Worm (Caenorhabditis elegans): Measurements from ENCODE around the gene T28A8.5.

Gene T28A8.5

DNA sequence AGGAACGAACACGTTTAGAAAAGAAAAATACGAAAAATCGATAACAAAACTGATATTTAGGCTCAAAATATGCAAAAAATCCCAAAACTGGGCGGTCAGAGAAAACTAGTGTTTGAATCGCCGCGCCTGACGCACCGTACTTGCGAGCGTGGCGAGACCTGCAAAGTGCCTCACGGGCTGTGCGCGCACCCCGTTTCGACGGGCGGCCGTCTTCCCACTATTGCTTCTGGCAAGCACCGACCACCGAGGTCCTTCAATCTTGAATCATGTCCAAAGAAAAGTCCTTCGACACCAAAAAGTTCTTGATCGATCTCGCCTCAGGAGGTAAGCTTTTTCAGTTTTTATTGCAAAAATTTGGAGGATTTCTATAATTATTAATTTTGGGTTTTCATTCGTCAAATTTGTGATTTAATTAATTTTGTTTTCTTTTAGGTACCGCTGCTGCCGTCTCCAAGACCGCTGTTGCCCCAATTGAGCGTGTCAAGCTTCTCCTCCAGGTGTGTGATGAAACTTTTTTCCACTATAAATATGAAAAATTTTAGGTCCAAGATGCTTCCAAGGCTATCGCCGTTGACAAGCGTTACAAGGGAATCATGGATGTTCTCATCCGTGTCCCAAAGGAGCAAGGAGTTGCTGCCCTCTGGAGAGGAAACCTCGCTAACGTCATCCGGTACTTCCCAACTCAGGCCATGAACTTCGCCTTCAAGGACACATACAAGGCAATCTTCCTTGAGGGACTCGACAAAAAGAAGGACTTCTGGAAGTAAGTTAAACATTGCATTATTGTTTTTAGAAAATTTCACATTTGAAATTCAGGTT, 38.3 kb upstream of the T28A8.5 start, which contains the start of gene ant-1.1 (continued):
- TF ChIP-seq unc-3 (GFP tag; conservative IDR thresholded peaks at IDR 0.05) (0 out of 2 replicates have a peak, but pooled peaks have one; percentile 29), unc-3 (tag; optimal IDR thresholded peaks at IDR 0.05) (no peak), unc-42 (tag; optimal IDR thresholded peaks at IDR 0.05) (peak; percentile 77), unc-55 (GFP tag; optimal IDR thresholded peaks at IDR 0.05) (peak; percentile 65), C38D4.7 (GFP tag; optimal IDR thresholded peaks at IDR 0.05) (peak; percentile 7), hlh-30 (tag; optimal IDR thresholded peaks at IDR 0.05; ENCODE audit: insufficient read depth) (peak; percentile 53), K02D7.2 (tag; optimal IDR thresholded peaks at IDR 0.05) (peak; percentile 14), ceh-31 (tag; optimal IDR thresholded peaks at IDR 0.05) (peak; percentile 83), ztf-16 (tag; optimal IDR thresholded peaks at IDR 0.05) (peak; percentile 31)

DNA sequence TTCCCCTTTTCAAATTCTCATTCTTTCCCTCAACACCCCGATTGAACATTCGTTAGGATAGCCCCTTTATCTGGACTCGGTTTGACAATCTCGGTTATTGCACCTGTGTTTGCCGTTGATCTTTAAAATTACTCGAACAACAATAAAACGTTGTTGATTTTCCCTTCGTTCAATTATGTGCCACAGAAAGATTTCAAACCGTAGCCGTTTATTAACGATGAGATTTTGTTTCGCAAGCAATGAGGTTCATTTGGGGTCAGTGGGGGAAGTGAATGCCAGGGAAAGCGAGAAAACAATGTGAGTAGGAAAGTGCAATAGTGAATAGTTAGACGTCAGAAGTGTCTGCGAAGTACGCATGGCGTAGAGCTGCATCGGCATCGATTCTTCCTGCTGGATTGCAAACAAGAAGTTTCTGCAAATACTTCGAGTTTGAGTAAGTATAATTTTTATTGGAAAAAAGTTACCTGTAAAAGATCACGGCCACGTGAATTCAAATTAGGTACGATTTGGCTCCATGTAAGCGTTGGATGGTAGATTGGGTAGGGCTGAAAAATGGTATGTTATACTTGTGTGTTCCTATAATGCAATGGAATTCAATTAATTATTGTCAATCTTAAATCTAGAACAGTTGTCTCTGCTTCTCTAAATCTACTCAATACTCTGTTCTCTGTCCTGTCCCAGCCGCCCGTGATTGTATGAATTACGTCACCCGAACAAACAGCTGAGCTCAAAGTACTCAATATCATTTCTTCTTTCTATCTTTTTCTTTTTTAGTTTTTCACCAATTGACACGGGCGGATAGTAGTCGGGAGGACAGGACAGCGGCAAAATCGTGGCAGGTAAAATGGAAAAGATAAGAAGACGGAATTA, 36.7 kb upstream of the T28A8.5 start, which contains the start of gene kel-3:
TSS of gene kel-3 (plus strand) at position 328 of the 870 bp plus-strand sequence.
- TF ChIP-seq ceh-18 (tag; optimal IDR thresholded peaks at IDR 0.05) (peak; percentile 34), elt-2 (tag; optimal IDR thresholded peaks at IDR 0.05) (peak; percentile 63), ama-1 (optimal IDR thresholded peaks at IDR 0.05) (peak; percentile 85), unc-55 (GFP tag; optimal IDR thresholded peaks at IDR 0.05) (peak; percentile 49), ceh-14 (tag; optimal IDR thresholded peaks at IDR 0.05) (no peak), fkh-6 (tag; optimal IDR thresholded peaks at IDR 0.05) (no peak), pqm-1 (tag; optimal IDR thresholded peaks at IDR 0.05) (peak; percentile 8)

DNA sequence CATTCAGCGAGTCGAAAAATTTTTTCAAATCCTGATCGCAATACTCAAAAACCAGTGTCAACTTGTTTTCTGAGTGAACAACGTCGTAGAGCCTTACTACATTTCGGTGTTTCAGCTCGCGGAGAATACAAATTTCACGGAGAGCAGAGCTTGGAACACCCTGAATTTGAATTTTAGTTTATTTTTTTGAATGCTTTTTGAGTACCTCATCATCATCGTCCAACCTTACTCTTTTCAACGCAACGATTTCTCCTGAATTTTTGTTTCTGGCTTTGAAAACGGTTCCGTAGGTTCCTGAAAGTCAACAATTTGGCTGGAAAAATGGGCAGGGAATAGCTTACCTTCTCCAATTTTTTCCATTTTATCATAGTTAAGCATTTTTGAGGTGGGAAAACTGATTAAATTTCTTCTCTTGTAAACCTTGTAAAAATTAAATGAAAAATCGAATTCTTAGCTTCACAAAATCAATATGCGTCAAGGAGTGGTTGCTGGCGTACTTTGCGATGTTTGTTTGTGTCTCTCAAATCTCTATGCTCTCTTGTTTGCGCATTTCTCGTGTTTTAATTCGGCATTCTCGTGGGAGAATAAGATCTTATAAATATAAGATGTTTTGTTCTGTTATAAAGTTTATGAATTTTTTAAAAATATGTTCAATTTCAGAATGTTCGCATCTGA, 35.4 kb upstream of the T28A8.5 start, which contains the start of gene cdk-5:
TSS of gene cdk-5 (minus strand) at position 425 of the 675 bp plus-strand sequence.
- TF ChIP-seq ceh-2 (tag; optimal IDR thresholded peaks at IDR 0.05) (no peak), pha-2 (tag; optimal IDR thresholded peaks at IDR 0.05) (no peak), lim-6 (tag; optimal IDR thresholded peaks at IDR 0.05) (no peak), nfya-1 (tag; optimal IDR thresholded peaks at IDR 0.05) (peak; percentile 88), K09A11.1 (tag; optimal IDR thresholded peaks at IDR 0.05; ENCODE audit: insufficient read depth) (no peak), ceh-48 (tag; optimal IDR thresholded peaks at IDR 0.05) (peak; percentile 69), tbx-7 (tag; optimal IDR thresholded peaks at IDR 0.05) (no peak), ttx-3 (tag; optimal IDR thresholded peaks at IDR 0.05) (no peak), ceh-31 (tag; optimal IDR thresholded peaks at IDR 0.05) (peak; percentile 29), Y22D7AL.16 (tag; optimal IDR thresholded peaks at IDR 0.05) (no peak), pax-1 (tag; optimal IDR thresholded peaks at IDR 0.05) (peak; percentile 70), ceh-30 (tag; optimal IDR thresholded peaks at IDR 0.05) (peak; percentile 60), unc-42 (tag; optimal IDR thresholded peaks at IDR 0.05) (peak; percentile 75), nhr-11 (tag; optimal IDR thresholded peaks at IDR 0.05) (no peak), unc-55 (GFP tag; optimal IDR thresholded peaks at IDR 0.05) (peak; percentile 29), dve-1 (tag; optimal IDR thresholded peaks at IDR 0.05) (peak; percentile 58), sox-2 (GFP tag; IDR thresholded peaks at IDR 0.05) (no peak)

DNA sequence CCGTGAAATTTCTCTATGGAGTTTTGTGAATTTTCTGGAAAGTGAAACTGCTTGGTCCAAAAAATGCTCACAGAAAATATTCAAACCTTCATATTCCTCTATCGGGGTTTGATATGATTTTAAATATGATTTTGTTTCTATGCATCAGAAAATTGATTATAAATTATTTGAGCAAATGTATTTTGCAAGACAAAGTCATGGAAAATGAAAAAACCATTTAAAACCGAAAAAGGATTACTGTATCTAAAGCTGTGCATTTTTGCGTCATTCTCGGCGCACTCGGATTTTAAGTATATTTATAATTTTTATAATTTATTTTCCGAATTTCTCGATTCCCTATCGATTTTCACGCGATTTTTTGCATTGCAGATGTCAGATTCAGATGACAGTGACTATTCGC, 29.9 kb upstream of the T28A8.5 start, which contains the start of gene pssy-2:
TSS of gene pssy-2 (plus strand) at position 301 of the 400 bp plus-strand sequence.
- TF ChIP-seq fax-1 (tag; optimal IDR thresholded peaks at IDR 0.05) (no peak), ttx-3 (tag; optimal IDR thresholded peaks at IDR 0.05) (no peak), che-1 (tag; optimal IDR thresholded peaks at IDR 0.05) (no peak), hlh-15 (tag; optimal IDR thresholded peaks at IDR 0.05) (no peak), lim-6 (tag; optimal IDR thresholded peaks at IDR 0.05) (no peak), C38D4.7 (GFP tag; optimal IDR thresholded peaks at IDR 0.05) (no peak), sdc-2 (tag; optimal IDR thresholded peaks at IDR 0.05) (no peak), ceh-24 (tag; optimal IDR thresholded peaks at IDR 0.05) (no peak), sox-4 (tag; optimal IDR thresholded peaks at IDR 0.05) (no peak), ceh-48 (tag; optimal IDR thresholded peaks at IDR 0.05) (no peak), sox-2 (GFP tag; IDR thresholded peaks at IDR 0.05) (no peak), ztf-16 (tag; optimal IDR thresholded peaks at IDR 0.05) (no peak), unc-86 (tag; optimal IDR thresholded peaks at IDR 0.05) (no peak), nhr-11 (tag; optimal IDR thresholded peaks at IDR 0.05) (no peak)
